Worm (Caenorhabditis elegans) whole organism, L2 larva: ENCODE results near the gene C14H10.2.
A peak's percentile ranks its signal among the peaks of the same experiment; 100 is the strongest.

Experiments used
- C34F6.9 ChIP-seq: fragments of 150-350 bp; optimal IDR thresholded peaks from 2 replicates; lab custom pipeline; 2014; ENCODE audit warnings: missing biosample characterization, missing genetic modification characterization
- F13H6.1 ChIP-seq: sonication (generic microtip); optimal IDR thresholded peaks from 2 replicates; lab custom pipeline; 2016; ENCODE audit warnings: missing genetic modification characterization, missing compliant biosample characterization
- R02D3.7 ChIP-seq: fragments of 150-350 bp; optimal IDR thresholded peaks from 2 replicates; lab custom pipeline; 2014; ENCODE audit warnings: missing biosample characterization, missing genetic modification characterization
- Y55F3AM.14 ChIP-seq: fragments of 200-800 bp; sonication (Bioruptor generic); optimal IDR thresholded peaks from 2 replicates; lab custom pipeline; 2018; ENCODE audit warnings: mild to moderate bottlenecking, missing genetic modification characterization, missing compliant biosample characterization
- aly-2 ChIP-seq: fragments of 150-350 bp; optimal IDR thresholded peaks from 2 replicates; lab custom pipeline; 2014; ENCODE audit warnings: missing biosample characterization, missing genetic modification characterization
- ama-1 ChIP-seq: fragments of 150-350 bp; optimal IDR thresholded peaks from 2 replicates; lab custom pipeline; 2018; ENCODE audit warnings: inconsistent platforms
- blmp-1 ChIP-seq: sonication (generic microtip); optimal IDR thresholded peaks from 2 replicates; lab custom pipeline; 2017; ENCODE audit warnings: missing genetic modification characterization, mild to moderate bottlenecking, missing compliant biosample characterization, antibody characterized with exemption, moderate library complexity; ENCODE audit not compliant: insufficient read depth
- ceh-16 ChIP-seq: fragments of 150-350 bp; optimal IDR thresholded peaks from 2 replicates; lab custom pipeline; 2014; ENCODE audit warnings: missing biosample characterization, missing genetic modification characterization
- ceh-82 ChIP-seq: fragments of 150-350 bp; optimal IDR thresholded peaks from 2 replicates; lab custom pipeline; 2014; ENCODE audit warnings: missing biosample characterization, missing genetic modification characterization
- crh-2 ChIP-seq: sonication (generic microtip); optimal IDR thresholded peaks from 2 replicates; lab custom pipeline; 2017; ENCODE audit warnings: missing biosample characterization, missing genetic modification characterization
- dmd-4 ChIP-seq: sonication (generic microtip); optimal IDR thresholded peaks from 2 replicates; lab custom pipeline; 2017; ENCODE audit warnings: missing biosample characterization, missing genetic modification characterization
- egl-27 ChIP-seq: sonication (generic microtip); optimal IDR thresholded peaks from 3 replicates; lab custom pipeline; 2017; ENCODE audit warnings: missing biosample characterization, missing genetic modification reagents, missing genetic modification characterization
- elt-1 ChIP-seq: fragments of 150-350 bp; optimal IDR thresholded peaks from 2 replicates; lab custom pipeline; 2014; ENCODE audit warnings: missing biosample characterization, missing genetic modification characterization
- elt-3 ChIP-seq: sonication (generic microtip); optimal IDR thresholded peaks from 2 replicates; lab custom pipeline; 2017; ENCODE audit warnings: missing biosample characterization, missing genetic modification characterization
- fos-1 ChIP-seq: fragments of 150-350 bp; optimal IDR thresholded peaks from 2 replicates; lab custom pipeline; 2014; ENCODE audit warnings: missing biosample characterization, missing genetic modification characterization
- gmeb-1 ChIP-seq: fragments of 150-350 bp; optimal IDR thresholded peaks from 2 replicates; lab custom pipeline; 2014; ENCODE audit warnings: missing biosample characterization, missing genetic modification characterization
- lin-11 ChIP-seq: fragments of 150-350 bp; sonication (generic microtip); optimal IDR thresholded peaks from 2 replicates; lab custom pipeline; 2014; ENCODE audit warnings: missing biosample characterization, missing genetic modification characterization, inconsistent platforms, mixed read lengths
- lin-13 ChIP-seq: fragments of 150-350 bp; optimal IDR thresholded peaks from 2 replicates; lab custom pipeline; 2014; ENCODE audit warnings: missing biosample characterization, missing genetic modification reagents, missing genetic modification characterization
- lin-39 ChIP-seq: fragments of 150-350 bp; optimal IDR thresholded peaks from 2 replicates; lab custom pipeline; 2014; ENCODE audit warnings: missing biosample characterization, missing genetic modification reagents, missing genetic modification characterization
- lsy-2 ChIP-seq, 2 experiments: fragments of 150-350 bp in 1 of 2; sonication (generic microtip) in 1 of 2; optimal IDR thresholded peaks; 2 replicates each; lab custom pipeline; 2014 to 2017; ENCODE audit warnings: missing biosample characterization in 2 of 2, missing genetic modification characterization in 2 of 2
- mab-5 ChIP-seq: fragments of 150-350 bp; optimal IDR thresholded peaks from 2 replicates; lab custom pipeline; 2014; ENCODE audit warnings: missing biosample characterization, missing genetic modification characterization
- mdl-1 ChIP-seq, 2 experiments: fragments of 150-350 bp in 1 of 2; sonication (generic microtip) in 1 of 2; optimal IDR thresholded peaks; 2 replicates each; lab custom pipeline; 2017; ENCODE audit warnings: missing biosample characterization in 2 of 2, missing genetic modification characterization in 2 of 2
- nhr-10 ChIP-seq: sonication (generic microtip); optimal IDR thresholded peaks from 2 replicates; lab custom pipeline; 2017; ENCODE audit warnings: missing biosample characterization, missing genetic modification characterization
- nhr-11 ChIP-seq: fragments of 150-350 bp; optimal IDR thresholded peaks from 2 replicates; lab custom pipeline; 2014; ENCODE audit warnings: missing biosample characterization, missing genetic modification characterization
- nhr-12 ChIP-seq: fragments of 150-350 bp; optimal IDR thresholded peaks from 2 replicates; lab custom pipeline; 2014; ENCODE audit warnings: missing biosample characterization, missing genetic modification characterization
- nhr-129 ChIP-seq: fragments of 150-350 bp; optimal IDR thresholded peaks from 2 replicates; lab custom pipeline; 2014; ENCODE audit warnings: missing biosample characterization, missing genetic modification characterization
- nhr-21 ChIP-seq: fragments of 150-350 bp; optimal IDR thresholded peaks from 2 replicates; lab custom pipeline; 2014; ENCODE audit warnings: missing biosample characterization, missing genetic modification characterization
- nhr-23 ChIP-seq: fragments of 150-350 bp; optimal IDR thresholded peaks from 2 replicates; lab custom pipeline; 2014; ENCODE audit warnings: missing biosample characterization, missing genetic modification reagents, missing genetic modification characterization
- nhr-237 ChIP-seq: fragments of 150-350 bp; optimal IDR thresholded peaks from 2 replicates; lab custom pipeline; 2014; ENCODE audit warnings: missing biosample characterization, missing genetic modification characterization
- nhr-6 ChIP-seq: fragments of 150-350 bp; optimal IDR thresholded peaks from 2 replicates; lab custom pipeline; 2014; ENCODE audit warnings: missing biosample characterization, missing genetic modification characterization
- peb-1 ChIP-seq: fragments of 150-350 bp; optimal IDR thresholded peaks from 2 replicates; lab custom pipeline; 2014; ENCODE audit warnings: missing biosample characterization, missing genetic modification characterization
- sma-9 ChIP-seq, 2 experiments: fragments of 150-350 bp in 1 of 2; sonication (generic microtip) in 1 of 2; optimal IDR thresholded peaks; 2 replicates each; lab custom pipeline; 2014 to 2016; ENCODE audit warnings: missing genetic modification characterization in 2 of 2, mild to moderate bottlenecking in 1 of 2, missing biosample characterization in 1 of 2, missing compliant biosample characterization in 1 of 2, missing genetic modification reagents in 1 of 2, moderate library complexity in 1 of 2
- snpc-4 ChIP-seq: fragments of 150-350 bp; optimal IDR thresholded peaks from 2 replicates; lab custom pipeline; 2014; ENCODE audit warnings: missing biosample characterization, missing genetic modification characterization
- unc-39 ChIP-seq: fragments of 150-350 bp; optimal IDR thresholded peaks from 2 replicates; lab custom pipeline; 2014; ENCODE audit warnings: missing biosample characterization, missing genetic modification characterization
- unc-55 ChIP-seq: fragments of 150-350 bp; sonication (generic microtip); optimal IDR thresholded peaks from 3 replicates; lab custom pipeline; 2014; ENCODE audit warnings: missing biosample characterization, missing genetic modification reagents, missing genetic modification characterization
- unc-62 ChIP-seq: fragments of 150-350 bp; optimal IDR thresholded peaks from 2 replicates; lab custom pipeline; 2014; ENCODE audit warnings: missing biosample characterization, missing genetic modification reagents, missing genetic modification characterization
- zag-1 ChIP-seq: fragments of 150-350 bp; optimal IDR thresholded peaks from 2 replicates; lab custom pipeline; 2014; ENCODE audit warnings: missing biosample characterization, missing genetic modification characterization
- ztf-1 ChIP-seq: fragments of 200-800 bp; sonication (Bioruptor generic); conservative IDR thresholded peaks from 2 replicates; pipeline ENCODE4 v1.3.6; 2022; ENCODE audit warnings: missing genetic modification characterization, missing compliant biosample characterization
- ztf-11 ChIP-seq: sonication (generic microtip); optimal IDR thresholded peaks from 2 replicates; lab custom pipeline; 2017; ENCODE audit warnings: missing biosample characterization, missing genetic modification characterization
- ztf-4 ChIP-seq: fragments of 150-350 bp; optimal IDR thresholded peaks from 2 replicates; lab custom pipeline; 2014; ENCODE audit warnings: missing biosample characterization, missing genetic modification characterization

C14H10.2 gene

ce11 chrX:10205321-10205720 is 47.4 kb downstream of the C14H10.2 start, which contains the start of gene sex-1:
Gene sex-1, minus strand, starts transcription at chrX:10205421.
- no peak for TF ChIP-seq dmd-4 (tag; lab: Kevin White, UChicago)
- TF ChIP-seq ztf-4 (tag; lab: Kevin White, UChicago), result no peak
- no peak for TF ChIP-seq gmeb-1 (tag; lab: Kevin White, UChicago)
- TF ChIP-seq ceh-16 (tag; lab: Kevin White, UChicago), result no peak
- no peak for TF ChIP-seq unc-55
- TF ChIP-seq lin-39 (tag; lab: Kevin White, UChicago), result no peak
- no peak for TF ChIP-seq mdl-1 (tag; optimal IDR thresholded peaks at IDR 0.05; lab: Kevin White, UChicago)
- TF ChIP-seq lsy-2 (tag; optimal IDR thresholded peaks at IDR 0.05; lab: Kevin White, UChicago), result no peak
- no peak for TF ChIP-seq Y55F3AM.14 (GFP tag; lab: Kevin White, UChicago)
- no peak for TF ChIP-seq nhr-21 (tag; lab: Kevin White, UChicago)
- TF ChIP-seq unc-62, result no peak
- TF ChIP-seq zag-1, result no peak
- no peak for TF ChIP-seq nhr-237 (tag; lab: Kevin White, UChicago)
- no peak for TF ChIP-seq blmp-1 (tag; lab: Kevin White, UChicago)

- TF ChIP-seq nhr-129 (tag; lab: Kevin White, UChicago), result peak; percentile 39
- TF ChIP-seq sma-9 (GFP tag; optimal IDR thresholded peaks at IDR 0.05; lab: Kevin White, UChicago), result peak; percentile 4
- no peak for TF ChIP-seq sma-9 (tag; optimal IDR thresholded peaks at IDR 0.05; lab: Kevin White, UChicago)
- TF ChIP-seq nhr-21 (tag; lab: Kevin White, UChicago), result no peak
- no peak for TF ChIP-seq lin-11 (tag; lab: Kevin White, UChicago)
- TF ChIP-seq fos-1 (tag; lab: Kevin White, UChicago), result peak; percentile 15
- no peak for TF ChIP-seq nhr-23 (tag; lab: Kevin White, UChicago)
- no peak for TF ChIP-seq nhr-12 (tag; lab: Kevin White, UChicago)
- TF ChIP-seq crh-2 (tag; lab: Kevin White, UChicago), result no peak
Observed at ce11 chrX:10204313-10205063, 48.2 kb downstream of the C14H10.2 start.

- no peak for TF ChIP-seq ceh-82
- no peak for TF ChIP-seq dmd-4 (tag; lab: Kevin White, UChicago)
- TF ChIP-seq elt-3, result no peak
- TF ChIP-seq ztf-4 (tag; lab: Kevin White, UChicago), result no peak
- TF ChIP-seq, all 48 proteins: peak for 0
Observed at ce11 chrX:10203501-10203900, 49.2 kb downstream of the C14H10.2 start.

- no peak for TF ChIP-seq lin-13
- no peak for TF ChIP-seq lin-11 (tag; lab: Kevin White, UChicago)
- TF ChIP-seq zag-1, result no peak
- no peak for TF ChIP-seq crh-2 (tag; lab: Kevin White, UChicago)
Observed at ce11 chrX:10199202-10199601, 53.5 kb downstream of the C14H10.2 start.

- TF ChIP-seq ztf-11 (tag; lab: Kevin White, UChicago) (no peak), ztf-1 (no peak), ama-1 (no peak), mdl-1 (tag; optimal IDR thresholded peaks at IDR 0.05; lab: Kevin White, UChicago) (peak in 1 of 2 experiments; percentile 14), lin-39 (tag; lab: Kevin White, UChicago) (no peak), F13H6.1 (tag; lab: Kevin White, UChicago) (peak; percentile 55), egl-27 (tag; lab: Kevin White, UChicago) (peak; percentile 67), dmd-4 (tag; lab: Kevin White, UChicago) (no peak), ztf-4 (tag; lab: Kevin White, UChicago) (no peak), nhr-237 (tag; lab: Kevin White, UChicago) (no peak), ceh-16 (tag; lab: Kevin White, UChicago) (no peak), unc-39 (tag; lab: Kevin White, UChicago) (no peak), elt-3 (no peak), unc-62 (no peak), R02D3.7 (tag; lab: Kevin White, UChicago) (peak; percentile 78), nhr-21 (tag; lab: Kevin White, UChicago) (peak; percentile 74), crh-2 (tag; lab: Kevin White, UChicago) (peak; percentile 97), lin-13 (peak; percentile 75), nhr-10 (tag; lab: Kevin White, UChicago) (no peak), gmeb-1 (tag; lab: Kevin White, UChicago) (peak; percentile 73), blmp-1 (tag; lab: Kevin White, UChicago) (no peak), lsy-2 (tag; optimal IDR thresholded peaks at IDR 0.05; lab: Kevin White, UChicago) (peak; percentile 45 to 87), C34F6.9 (peak; percentile 94), Y55F3AM.14 (GFP tag; lab: Kevin White, UChicago) (no peak), unc-55 (peak; percentile 94), peb-1 (tag; lab: Kevin White, UChicago) (no peak), lin-11 (tag; lab: Kevin White, UChicago) (no peak), snpc-4 (tag; lab: Kevin White, UChicago) (peak; percentile 52), elt-1 (tag; lab: Kevin White, UChicago) (no peak), nhr-11 (tag; lab: Kevin White, UChicago) (no peak), fos-1 (tag; lab: Kevin White, UChicago) (peak; percentile 79), nhr-6 (tag; lab: Kevin White, UChicago) (peak; percentile 61), mab-5 (tag; lab: Kevin White, UChicago) (peak; percentile 42), aly-2 (tag; lab: Kevin White, UChicago) (no peak)
Observed at ce11 chrX:10197204-10197756, 55.4 kb downstream of the C14H10.2 start, which contains the start of gene nucb-1. Gene nucb-1, plus strand, starts transcription at chrX:10197706.
